Worm (Caenorhabditis elegans): ENCODE measurements around the gene flr-4.

DNA sequence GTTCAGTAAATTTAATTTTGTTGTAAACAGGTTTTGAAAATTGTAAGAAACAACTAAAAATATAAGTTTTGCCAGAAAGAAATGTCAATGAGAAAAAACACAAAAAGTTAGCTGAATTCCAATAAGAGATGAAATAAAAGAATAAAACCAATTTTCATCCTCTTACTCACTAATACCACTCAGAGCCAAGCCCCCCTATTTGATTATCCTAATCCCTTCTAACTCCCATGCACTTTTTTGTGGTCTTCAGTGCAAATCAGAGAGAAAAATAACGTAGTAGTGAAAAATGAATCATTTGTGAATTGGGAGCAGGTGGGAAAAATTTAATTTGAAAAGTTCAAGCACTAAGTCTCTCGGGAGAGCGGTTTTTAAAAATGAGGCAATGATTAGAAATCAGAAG is 47.9 kb upstream of the flr-4 start:
- TF ChIP-seq nhr-76 (tag; optimal IDR thresholded peaks at IDR 0.05) (no peak), nhr-12 (tag; optimal IDR thresholded peaks at IDR 0.05) (no peak)

All from whole organism, mixed stage, embryonic.